Fruit fly (Drosophila melanogaster): Measurements from ENCODE around the gene Tsp26A.

Tsp26A gene

dm6 chr2L:6036710-6037109, 36.7 kb downstream of the Tsp26A start, which contains the start of gene mtm (continued):
- TF ChIP-seq ara (GFP tag; IDR thresholded peaks at IDR 0.05) (no peak), toy (GFP tag; IDR thresholded peaks at IDR 0.05) (no peak), Atf-2 (GFP tag; optimal IDR thresholded peaks at IDR 0.05) (no peak), CG2116 (GFP tag; optimal IDR thresholded peaks at IDR 0.05) (peak; percentile 12), CG3726 (GFP tag; IDR thresholded peaks at IDR 0.05) (no peak), stwl (tag; optimal IDR thresholded peaks at IDR 0.05) (peak; percentile 46), CG15601 (tag; optimal IDR thresholded peaks at IDR 0.05) (no peak), Dek (tag; optimal IDR thresholded peaks at IDR 0.05) (no peak), CG7372 (GFP tag; IDR thresholded peaks at IDR 0.05) (no peak), CG1603 (tag; optimal IDR thresholded peaks at IDR 0.05) (peak; percentile 53), bbx (GFP tag; IDR thresholded peaks at IDR 0.05; ENCODE audit: partially characterized antibody) (no peak; the same call in 1 of the 2 replicates), CG18476 (GFP tag; optimal IDR thresholded peaks at IDR 0.05) (no peak), gsb (GFP tag; IDR thresholded peaks at IDR 0.05) (no peak), so (GFP tag; IDR thresholded peaks at IDR 0.05) (no peak), CG8924 (tag; optimal IDR thresholded peaks at IDR 0.05) (no peak), CG12659 (GFP tag; optimal IDR thresholded peaks at IDR 0.05) (no peak), abd-A (tag; optimal IDR thresholded peaks at IDR 0.05) (no peak), kah (GFP tag; optimal IDR thresholded peaks at IDR 0.05) (peak; percentile 35), CG7839 (tag; optimal IDR thresholded peaks at IDR 0.05) (no peak), Hr3 (GFP tag; optimal IDR thresholded peaks at IDR 0.05) (no peak), BEAF-32 (GFP tag; optimal IDR thresholded peaks at IDR 0.05) (peak; percentile 3), CG13894 (tag; optimal IDR thresholded peaks at IDR 0.05) (no peak), CG4707 (GFP tag; optimal IDR thresholded peaks at IDR 0.05) (no peak), Elba2 (GFP tag; optimal IDR thresholded peaks at IDR 0.05) (peak; percentile 45), Ets97D (GFP tag; optimal IDR thresholded peaks at IDR 0.05) (peak; percentile 43), MESR4 (GFP tag; optimal IDR thresholded peaks at IDR 0.05) (peak; percentile 74), Dp (GFP tag; optimal IDR thresholded peaks at IDR 0.05) (peak; percentile 87), Sin3A (optimal IDR thresholded peaks at IDR 0.05) (no peak), Tbp (GFP tag; optimal IDR thresholded peaks at IDR 0.05) (no peak), CG31224 (GFP tag; IDR thresholded peaks at IDR 0.05) (no peak), gfzf (GFP tag; optimal IDR thresholded peaks at IDR 0.05) (peak; percentile 8), CG4820 (GFP tag; optimal IDR thresholded peaks at IDR 0.05) (no peak), rib (GFP tag; IDR thresholded peaks at IDR 0.05) (no peak), Hand (GFP tag; optimal IDR thresholded peaks at IDR 0.05) (no peak), MBD-R2 (GFP tag; IDR thresholded peaks at IDR 0.05) (peak; percentile 95), CG11247 (GFP tag; IDR thresholded peaks at IDR 0.05) (no peak), CG10267 (tag; optimal IDR thresholded peaks at IDR 0.05) (peak; percentile 4), zf30C (GFP tag; optimal IDR thresholded peaks at IDR 0.05) (no peak), lola (GFP tag; optimal IDR thresholded peaks at IDR 0.05) (no peak), CG17328 (GFP tag; IDR thresholded peaks at IDR 0.05) (no peak), Dll (GFP tag; IDR thresholded peaks at IDR 0.05; ENCODE audit: partially characterized antibody) (0 out of 4 replicates have a peak, but pooled peaks have one; percentile 19), Opbp (GFP tag; IDR thresholded peaks at IDR 0.05; ENCODE audit: partially characterized antibody) (0 out of 3 replicates have a peak, but pooled peaks have one; percentile 30), CG7271 (tag; optimal IDR thresholded peaks at IDR 0.05) (no peak), YL-1 (GFP tag; optimal IDR thresholded peaks at IDR 0.05) (peak; percentile 47), tll (GFP tag; optimal IDR thresholded peaks at IDR 0.05) (no peak), Oaz (GFP tag; IDR thresholded peaks at IDR 0.05) (no peak), cad (GFP tag; optimal IDR thresholded peaks at IDR 0.05) (no peak), CG7928 (GFP tag; optimal IDR thresholded peaks at IDR 0.05) (no peak), CG1529 (GFP tag; optimal IDR thresholded peaks at IDR 0.05) (no peak), CG13287 (GFP tag; IDR thresholded peaks at IDR 0.05; ENCODE audit: partially characterized antibody) (no peak; the same call in 1 of the 2 replicates)
